Fruit fly (Drosophila melanogaster): ENCODE measurements around the gene puf.

puf gene

dm6 chr3R:24601069-24601468, 48.8 kb downstream of the puf start:
- TF ChIP-seq rgr (GFP tag; optimal IDR thresholded peaks at IDR 0.05) (peak; percentile 0), Sp1 (GFP tag; optimal IDR thresholded peaks at IDR 0.05) (peak; percentile 1), Rel (GFP tag; optimal IDR thresholded peaks at IDR 0.05) (no peak), Rel (tag; optimal IDR thresholded peaks at IDR 0.05) (no peak), pan (optimal IDR thresholded peaks at IDR 0.05) (no peak), tai (GFP tag; optimal IDR thresholded peaks at IDR 0.05) (no peak), GATAd (GFP tag; optimal IDR thresholded peaks at IDR 0.05) (no peak)

dm6 chr3R:24598549-24599204, 51.2 kb downstream of the puf start:
- TF ChIP-seq N (GFP tag; optimal IDR thresholded peaks at IDR 0.05) (no peak), fru (GFP tag; optimal IDR thresholded peaks at IDR 0.05) (peak; percentile 11), dmrt93B (GFP tag; optimal IDR thresholded peaks at IDR 0.05) (no peak), psq (GFP tag; optimal IDR thresholded peaks at IDR 0.05) (peak; percentile 7)

dm6 chr3R:24596881-24597280, 53.0 kb downstream of the puf start:
- no peak for TF ChIP-seq Mio (GFP tag; optimal IDR thresholded peaks at IDR 0.05)
- TF ChIP-seq h (GFP tag; optimal IDR thresholded peaks at IDR 0.05): no peak
- TF ChIP-seq dmrt93B (GFP tag; optimal IDR thresholded peaks at IDR 0.05): no peak
- no peak for TF ChIP-seq usp (GFP tag; optimal IDR thresholded peaks at IDR 0.05)
- no peak for TF ChIP-seq Hr78 (GFP tag; optimal IDR thresholded peaks at IDR 0.05)
- no peak for TF ChIP-seq Dfd (GFP tag; optimal IDR thresholded peaks at IDR 0.05)
- no peak for TF ChIP-seq rgr (GFP tag; optimal IDR thresholded peaks at IDR 0.05)
- TF ChIP-seq Sp1 (GFP tag; optimal IDR thresholded peaks at IDR 0.05): no peak
- no peak for TF ChIP-seq tai (GFP tag; optimal IDR thresholded peaks at IDR 0.05)
- no peak for TF ChIP-seq CG32264 (GFP tag; optimal IDR thresholded peaks at IDR 0.05)
- no peak for TF ChIP-seq jim (GFP tag; optimal IDR thresholded peaks at IDR 0.05)
- no peak for TF ChIP-seq Hnf4 (GFP tag; optimal IDR thresholded peaks at IDR 0.05)
- no peak for TF ChIP-seq sv (GFP tag; optimal IDR thresholded peaks at IDR 0.05)
- no peak for TF ChIP-seq HLH106 (tag; optimal IDR thresholded peaks at IDR 0.05)
- TF ChIP-seq psq (GFP tag; optimal IDR thresholded peaks at IDR 0.05): no peak
- TF ChIP-seq fru (GFP tag; optimal IDR thresholded peaks at IDR 0.05): no peak
- TF ChIP-seq br (GFP tag; optimal IDR thresholded peaks at IDR 0.05): no peak

dm6 chr3R:24595330-24596114, 54.3 kb downstream of the puf start:
- TF ChIP-seq lola (GFP tag; optimal IDR thresholded peaks at IDR 0.05): no peak
- TF ChIP-seq br (GFP tag; optimal IDR thresholded peaks at IDR 0.05): no peak

dm6 chr3R:24593733-24594132, 56.1 kb downstream of the puf start:
- TF ChIP-seq brk (GFP tag; optimal IDR thresholded peaks at IDR 0.05) (no peak), rgr (GFP tag; optimal IDR thresholded peaks at IDR 0.05) (no peak), ey (GFP tag; optimal IDR thresholded peaks at IDR 0.05) (no peak), Dif (GFP tag; optimal IDR thresholded peaks at IDR 0.05; ENCODE audit: partially characterized antibody) (peak; percentile 58), h (GFP tag; optimal IDR thresholded peaks at IDR 0.05) (no peak), Vsx2 (GFP tag; optimal IDR thresholded peaks at IDR 0.05; ENCODE audit: partially characterized antibody) (peak; percentile 74), dl (GFP tag; optimal IDR thresholded peaks at IDR 0.05; ENCODE audit: insufficient read depth in 1 of 2, partially characterized antibody in 2 of 2) (no peak), woc (GFP tag; optimal IDR thresholded peaks at IDR 0.05) (no peak), psq (GFP tag; optimal IDR thresholded peaks at IDR 0.05) (peak; percentile 28), HLH106 (tag; optimal IDR thresholded peaks at IDR 0.05) (no peak), Hr78 (GFP tag; optimal IDR thresholded peaks at IDR 0.05) (no peak)

dm6 chr3R:24590276-24590675, 59.6 kb downstream of the puf start:
- TF ChIP-seq Dfd (GFP tag; optimal IDR thresholded peaks at IDR 0.05): peak; percentile 40
- no peak for TF ChIP-seq Rel (GFP tag; optimal IDR thresholded peaks at IDR 0.05)
- TF ChIP-seq Rel (tag; optimal IDR thresholded peaks at IDR 0.05): peak; percentile 4
- no peak for TF ChIP-seq Hr83 (GFP tag; optimal IDR thresholded peaks at IDR 0.05; ENCODE audit: poor library complexity, severe bottlenecking)

All from whole organism, wandering third instar larva.